Worm (Caenorhabditis elegans) whole organism, mixed stage, embryonic: Measurements from ENCODE around the gene C50D2.1.
A peak's percentile ranks its signal among the peaks of the same experiment; 100 is the strongest.

Experiments used
- M03D4.4 ChIP-seq: sonication (generic microtip); optimal IDR thresholded peaks from 2 replicates; lab custom pipeline; 2017; ENCODE audit warnings: mild to moderate bottlenecking, missing genetic modification characterization, missing compliant biosample characterization
- bed-3 ChIP-seq: fragments of 200-800 bp; sonication (Bioruptor generic); optimal IDR thresholded peaks from 3 replicates; lab custom pipeline; 2018; ENCODE audit warnings: mild to moderate bottlenecking, missing genetic modification characterization, moderate library complexity, missing compliant biosample characterization
- blmp-1 ChIP-seq: fragments of 150-350 bp; optimal IDR thresholded peaks from 2 replicates; lab custom pipeline; 2014; ENCODE audit warnings: missing biosample characterization, missing genetic modification characterization
- ceh-39 ChIP-seq: fragments of 150-350 bp; optimal IDR thresholded peaks from 2 replicates; lab custom pipeline; 2014; ENCODE audit warnings: missing biosample characterization, missing genetic modification characterization
- ceh-83 ChIP-seq: fragments of 200-800 bp; sonication (Bioruptor generic); optimal IDR thresholded peaks from 2 replicates; lab custom pipeline; 2018; ENCODE audit warnings: mild to moderate bottlenecking, missing genetic modification characterization, missing compliant biosample characterization
- cnd-1 ChIP-seq: fragments of 200-800 bp; sonication (Bioruptor generic); optimal IDR thresholded peaks from 2 replicates; lab custom pipeline; 2018; ENCODE audit warnings: mild to moderate bottlenecking, missing genetic modification characterization, missing compliant biosample characterization
- drap-1 ChIP-seq: fragments of 200-800 bp; sonication (Bioruptor generic); optimal IDR thresholded peaks from 3 replicates; lab custom pipeline; 2018; ENCODE audit warnings: mild to moderate bottlenecking, missing genetic modification characterization, missing compliant biosample characterization
- elt-1 ChIP-seq: sonication (generic microtip); optimal IDR thresholded peaks from 2 replicates; lab custom pipeline; 2017; ENCODE audit warnings: missing genetic modification characterization, mild to moderate bottlenecking, missing compliant biosample characterization, antibody characterized with exemption, moderate library complexity, borderline replicate concordance; ENCODE audit not compliant: insufficient read depth
- elt-3 ChIP-seq: fragments of 150-350 bp; optimal IDR thresholded peaks from 2 replicates; lab custom pipeline; 2014; ENCODE audit warnings: missing biosample characterization, missing genetic modification characterization
- flh-1 ChIP-seq: fragments of 200-800 bp; sonication (Bioruptor generic); optimal IDR thresholded peaks from 2 replicates; lab custom pipeline; 2018; ENCODE audit warnings: mild to moderate bottlenecking, missing genetic modification characterization, moderate library complexity, missing compliant biosample characterization
- ham-2 ChIP-seq: fragments of 200-800 bp; sonication (Bioruptor generic); optimal IDR thresholded peaks from 2 replicates; lab custom pipeline; 2018; ENCODE audit warnings: mild to moderate bottlenecking, missing genetic modification characterization, missing compliant biosample characterization
- hlh-1 ChIP-seq: fragments of 150-350 bp; optimal IDR thresholded peaks from 2 replicates; lab custom pipeline; 2014; ENCODE audit warnings: missing biosample characterization, missing genetic modification reagents, missing genetic modification characterization
- lin-13 ChIP-seq: fragments of 150-350 bp; optimal IDR thresholded peaks from 2 replicates; lab custom pipeline; 2014; ENCODE audit warnings: missing biosample characterization, missing genetic modification characterization
- lin-32 ChIP-seq: fragments of 200-800 bp; sonication (Bioruptor generic); optimal IDR thresholded peaks from 2 replicates; lab custom pipeline; 2018; ENCODE audit warnings: mild to moderate bottlenecking, missing genetic modification characterization, missing compliant biosample characterization
- lsy-2 ChIP-seq: fragments of 150-350 bp; optimal IDR thresholded peaks from 2 replicates; lab custom pipeline; 2014; ENCODE audit warnings: missing biosample characterization, missing genetic modification characterization
- mab-5 ChIP-seq: fragments of 150-350 bp; optimal IDR thresholded peaks from 2 replicates; lab custom pipeline; 2014; ENCODE audit warnings: missing biosample characterization, missing genetic modification characterization
- mep-1 ChIP-seq: fragments of 150-350 bp; optimal IDR thresholded peaks from 2 replicates; lab custom pipeline; 2017; ENCODE audit warnings: missing biosample characterization, missing genetic modification reagents, missing genetic modification characterization, inconsistent platforms
- mls-2 ChIP-seq: sonication (generic microtip); optimal IDR thresholded peaks from 2 replicates; lab custom pipeline; 2016; ENCODE audit warnings: mild to moderate bottlenecking, missing genetic modification characterization, moderate library complexity, missing compliant biosample characterization
- nhr-12 ChIP-seq: fragments of 150-350 bp; optimal IDR thresholded peaks from 2 replicates; lab custom pipeline; 2014; ENCODE audit warnings: missing biosample characterization, missing genetic modification characterization
- nhr-2 ChIP-seq: fragments of 150-350 bp; optimal IDR thresholded peaks from 2 replicates; lab custom pipeline; 2014; ENCODE audit warnings: missing biosample characterization, missing genetic modification characterization
- nhr-237 ChIP-seq: fragments of 150-350 bp; optimal IDR thresholded peaks from 2 replicates; lab custom pipeline; 2014; ENCODE audit warnings: missing biosample characterization, missing genetic modification characterization
- nhr-28 ChIP-seq: fragments of 150-350 bp; optimal IDR thresholded peaks from 2 replicates; lab custom pipeline; 2014; ENCODE audit warnings: missing biosample characterization, missing genetic modification characterization
- nhr-76 ChIP-seq: sonication (generic microtip); optimal IDR thresholded peaks from 2 replicates; lab custom pipeline; 2017; ENCODE audit warnings: missing biosample characterization, missing genetic modification characterization
- pha-4 ChIP-seq: fragments of 150-350 bp; optimal IDR thresholded peaks from 2 replicates; lab custom pipeline; 2018; ENCODE audit warnings: missing biosample characterization, missing genetic modification reagents, missing genetic modification characterization
- sem-2 ChIP-seq: fragments of 200-800 bp; sonication (Bioruptor generic); optimal IDR thresholded peaks from 2 replicates; lab custom pipeline; 2018; ENCODE audit warnings: mild to moderate bottlenecking, missing genetic modification characterization, missing compliant biosample characterization
- snpc-4 ChIP-seq: fragments of 150-350 bp; optimal IDR thresholded peaks from 2 replicates; lab custom pipeline; 2014; ENCODE audit warnings: missing biosample characterization, missing genetic modification characterization
- sptf-1 ChIP-seq: sonication (generic microtip); optimal IDR thresholded peaks from 2 replicates; lab custom pipeline; 2017; ENCODE audit warnings: mild to moderate bottlenecking, missing genetic modification characterization, moderate library complexity, missing compliant biosample characterization
- tbx-8 ChIP-seq: fragments of 200-800 bp; sonication (Bioruptor generic); optimal IDR thresholded peaks from 2 replicates; lab custom pipeline; 2018; ENCODE audit warnings: mild to moderate bottlenecking, missing genetic modification characterization, moderate library complexity, missing compliant biosample characterization
- unc-120 ChIP-seq: sonication (generic microtip); optimal IDR thresholded peaks from 2 replicates; lab custom pipeline; 2017; ENCODE audit warnings: missing genetic modification characterization, missing compliant biosample characterization; ENCODE audit not compliant: poor library complexity, severe bottlenecking
- unc-62 ChIP-seq: fragments of 150-350 bp; optimal IDR thresholded peaks from 2 replicates; lab custom pipeline; 2014; ENCODE audit warnings: missing biosample characterization, missing genetic modification reagents, missing genetic modification characterization
- zip-8 ChIP-seq: fragments of 150-350 bp; optimal IDR thresholded peaks from 2 replicates; lab custom pipeline; 2014; ENCODE audit warnings: missing biosample characterization, missing genetic modification characterization
- ztf-11 ChIP-seq: fragments of 150-350 bp; optimal IDR thresholded peaks from 2 replicates; lab custom pipeline; 2014; ENCODE audit warnings: missing biosample characterization, missing genetic modification characterization

The C50D2.1 gene

DNA sequence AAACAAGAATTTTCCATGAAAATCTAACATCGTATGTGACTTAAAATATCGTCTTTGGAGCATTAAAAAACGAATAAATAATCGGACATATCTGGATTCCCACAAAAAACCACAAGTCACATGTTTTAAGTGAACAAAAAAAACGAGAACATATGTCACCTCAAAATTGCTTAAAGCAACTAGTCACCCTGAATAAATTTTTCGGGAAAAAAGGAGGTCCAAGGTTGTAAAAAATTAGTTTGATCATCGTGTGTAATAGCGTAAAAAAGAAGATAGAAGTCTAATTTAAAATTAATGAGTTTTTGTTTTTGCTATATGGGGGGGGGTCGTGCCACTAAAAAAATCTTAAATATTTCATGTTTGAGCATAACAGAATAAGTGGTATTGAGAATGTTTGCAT, 18.4 kb downstream of the C50D2.1 start:
- TF ChIP-seq zip-8 (no peak), nhr-28 (no peak), nhr-2 (no peak), lin-32 (GFP tag; lab: Kevin White, UChicago) (no peak), mep-1 (tag; lab: Kevin White, UChicago) (no peak)

DNA sequence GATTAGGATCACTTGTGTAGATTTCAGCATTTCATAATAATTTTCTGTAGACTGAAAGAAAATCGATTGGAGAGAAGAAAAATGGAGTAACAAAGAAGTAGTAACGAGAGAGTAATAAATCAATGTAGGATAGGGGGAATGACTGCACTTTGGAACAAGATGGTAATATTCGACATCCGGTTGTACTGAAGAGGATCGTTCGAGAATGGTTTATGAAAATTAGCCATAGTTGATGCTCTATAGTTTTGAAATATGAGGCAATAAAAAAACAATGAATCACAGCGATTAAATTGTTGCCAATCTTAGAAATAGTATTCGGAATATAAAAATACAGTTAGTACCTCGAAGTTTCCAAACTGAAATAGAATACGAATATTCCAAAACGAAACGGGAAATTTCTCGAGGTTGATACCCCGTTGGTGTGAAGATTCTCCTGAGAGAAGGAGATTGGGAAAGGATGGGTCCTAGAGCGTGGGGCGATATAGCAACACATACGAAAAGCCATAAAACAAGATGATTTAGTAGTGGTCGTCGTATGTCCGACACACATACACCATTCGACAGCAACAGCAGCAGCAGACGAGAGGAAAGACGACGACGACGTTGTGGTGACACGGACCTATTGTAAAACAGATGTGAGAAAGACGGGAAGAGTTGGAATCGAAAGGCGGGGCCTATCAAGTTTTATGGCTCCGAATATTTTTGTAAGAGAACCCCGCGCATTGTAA, 22.3 kb downstream of the C50D2.1 start, which contains the start of gene cwn-1:
Gene cwn-1 (minus strand): TSS at position 51 of the 728 bp plus-strand sequence.
- TF ChIP-seq lin-32 (GFP tag; lab: Kevin White, UChicago) (no peak), nhr-237 (tag; lab: Kevin White, UChicago) (no peak), tbx-8 (GFP tag; lab: Kevin White, UChicago) (no peak), sptf-1 (tag; lab: Kevin White, UChicago) (no peak), snpc-4 (tag; lab: Kevin White, UChicago) (no peak), elt-1 (tag; lab: Kevin White, UChicago) (no peak), ham-2 (GFP tag; lab: Kevin White, UChicago) (no peak), cnd-1 (no peak), flh-1 (GFP tag; lab: Kevin White, UChicago) (no peak), sem-2 (GFP tag; lab: Kevin White, UChicago) (no peak), nhr-12 (tag; lab: Kevin White, UChicago) (no peak), mab-5 (tag; lab: Kevin White, UChicago) (peak; percentile 83), elt-3 (no peak), unc-62 (peak; percentile 88), hlh-1 (tag; lab: Kevin White, UChicago) (peak; percentile 29)

ce11 chrII:135166-135565, 23.8 kb downstream of the C50D2.1 start, which contains the start of gene K10B4.1:
K10B4.1 (plus strand) TSS chrII:135466.
- TF ChIP-seq cnd-1 (no peak), bed-3 (GFP tag; lab: Kevin White, UChicago) (no peak), blmp-1 (no peak), nhr-2 (no peak), mab-5 (tag; lab: Kevin White, UChicago) (no peak), zip-8 (no peak), mls-2 (tag; lab: Kevin White, UChicago) (no peak), lin-13 (tag; lab: Kevin White, UChicago) (no peak), hlh-1 (tag; lab: Kevin White, UChicago) (no peak), lsy-2 (tag; lab: Kevin White, UChicago) (no peak), flh-1 (GFP tag; lab: Kevin White, UChicago) (no peak), nhr-237 (tag; lab: Kevin White, UChicago) (no peak), nhr-76 (tag; lab: Kevin White, UChicago) (no peak), tbx-8 (GFP tag; lab: Kevin White, UChicago) (no peak), ceh-39 (tag; lab: Kevin White, UChicago) (no peak), nhr-12 (tag; lab: Kevin White, UChicago) (no peak), elt-1 (tag; lab: Kevin White, UChicago) (no peak), ham-2 (GFP tag; lab: Kevin White, UChicago) (no peak), sptf-1 (tag; lab: Kevin White, UChicago) (no peak)

- TF ChIP-seq ztf-11 (no peak), snpc-4 (tag; lab: Kevin White, UChicago) (no peak), nhr-12 (tag; lab: Kevin White, UChicago) (no peak), unc-120 (tag; lab: Kevin White, UChicago) (no peak), M03D4.4 (tag; lab: Kevin White, UChicago) (no peak), ceh-83 (GFP tag; lab: Kevin White, UChicago) (no peak), lsy-2 (tag; lab: Kevin White, UChicago) (no peak), nhr-2 (no peak), drap-1 (GFP tag; lab: Kevin White, UChicago) (no peak), nhr-237 (tag; lab: Kevin White, UChicago) (no peak), ceh-39 (tag; lab: Kevin White, UChicago) (no peak), hlh-1 (tag; lab: Kevin White, UChicago) (no peak), pha-4 (tag; lab: Kevin White, UChicago) (no peak)
Observed at ce11 chrII:146933-147332, 35.6 kb downstream of the C50D2.1 start, which contains the start of gene T25D3.4. T25D3.4 (plus strand) TSS chrII:147233.
